Fruit fly (Drosophila melanogaster): Measurements from ENCODE around the gene her.

DNA sequence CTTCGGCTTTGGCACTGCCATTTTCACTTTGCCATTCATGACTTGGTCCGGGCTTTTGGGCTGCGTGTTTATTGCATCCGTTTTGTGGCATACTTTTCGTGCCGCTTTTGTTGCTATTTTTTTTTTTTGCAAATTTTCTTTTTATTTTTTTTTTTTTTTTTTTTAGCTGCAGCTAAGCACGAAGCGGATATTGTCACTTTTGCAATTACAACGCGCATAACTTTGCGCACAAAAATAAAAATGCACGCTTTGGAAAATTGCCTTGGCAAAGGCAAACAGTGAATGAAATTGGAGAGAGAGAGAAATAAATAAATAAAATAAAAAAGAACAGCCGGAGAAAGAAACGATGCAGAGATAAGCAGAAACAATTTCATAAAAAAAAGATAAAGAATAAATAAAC is 36.1 kb upstream of the her start:
- no peak for TF ChIP-seq Myc (optimal IDR thresholded peaks at IDR 0.05)
- no peak for TF ChIP-seq ttk (optimal IDR thresholded peaks at IDR 0.05)

All from Kc167 (cell line).